Worm (Caenorhabditis elegans) whole organism, mixed stage, embryonic: ENCODE data around the gene fbxc-25.

Source experiments
- M03D4.4 ChIP-seq: sonication (generic microtip); optimal IDR thresholded peaks from 2 replicates; lab custom pipeline; 2017; ENCODE audit warnings: mild to moderate bottlenecking, missing genetic modification characterization, missing compliant biosample characterization
- bed-3 ChIP-seq: fragments of 200-800 bp; sonication (Bioruptor generic); optimal IDR thresholded peaks from 3 replicates; lab custom pipeline; 2018; ENCODE audit warnings: mild to moderate bottlenecking, missing genetic modification characterization, moderate library complexity, missing compliant biosample characterization
- blmp-1 ChIP-seq: fragments of 150-350 bp; optimal IDR thresholded peaks from 2 replicates; lab custom pipeline; 2014; ENCODE audit warnings: missing biosample characterization, missing genetic modification characterization
- ceh-39 ChIP-seq: fragments of 150-350 bp; optimal IDR thresholded peaks from 2 replicates; lab custom pipeline; 2014; ENCODE audit warnings: missing biosample characterization, missing genetic modification characterization
- ceh-43 ChIP-seq: fragments of 200-800 bp; sonication (Bioruptor generic); optimal IDR thresholded peaks from 2 replicates; lab custom pipeline; 2018; ENCODE audit warnings: mild to moderate bottlenecking, missing genetic modification characterization, moderate library complexity, missing compliant biosample characterization
- ceh-83 ChIP-seq: fragments of 200-800 bp; sonication (Bioruptor generic); optimal IDR thresholded peaks from 2 replicates; lab custom pipeline; 2018; ENCODE audit warnings: mild to moderate bottlenecking, missing genetic modification characterization, missing compliant biosample characterization
- ces-1 ChIP-seq: fragments of 150-350 bp; optimal IDR thresholded peaks from 2 replicates; lab custom pipeline; 2014; ENCODE audit warnings: missing biosample characterization, missing genetic modification reagents, missing genetic modification characterization
- drap-1 ChIP-seq: fragments of 200-800 bp; sonication (Bioruptor generic); optimal IDR thresholded peaks from 3 replicates; lab custom pipeline; 2018; ENCODE audit warnings: mild to moderate bottlenecking, missing genetic modification characterization, missing compliant biosample characterization
- elt-1 ChIP-seq: sonication (generic microtip); optimal IDR thresholded peaks from 2 replicates; lab custom pipeline; 2017; ENCODE audit warnings: missing genetic modification characterization, mild to moderate bottlenecking, missing compliant biosample characterization, antibody characterized with exemption, moderate library complexity, borderline replicate concordance; ENCODE audit not compliant: insufficient read depth
- elt-3 ChIP-seq: fragments of 150-350 bp; optimal IDR thresholded peaks from 2 replicates; lab custom pipeline; 2014; ENCODE audit warnings: missing biosample characterization, missing genetic modification characterization
- flh-1 ChIP-seq: fragments of 200-800 bp; sonication (Bioruptor generic); optimal IDR thresholded peaks from 2 replicates; lab custom pipeline; 2018; ENCODE audit warnings: mild to moderate bottlenecking, missing genetic modification characterization, moderate library complexity, missing compliant biosample characterization
- ham-2 ChIP-seq: fragments of 200-800 bp; sonication (Bioruptor generic); optimal IDR thresholded peaks from 2 replicates; lab custom pipeline; 2018; ENCODE audit warnings: mild to moderate bottlenecking, missing genetic modification characterization, missing compliant biosample characterization
- hlh-1 ChIP-seq: fragments of 150-350 bp; optimal IDR thresholded peaks from 2 replicates; lab custom pipeline; 2014; ENCODE audit warnings: missing biosample characterization, missing genetic modification reagents, missing genetic modification characterization
- lin-13 ChIP-seq: fragments of 150-350 bp; optimal IDR thresholded peaks from 2 replicates; lab custom pipeline; 2014; ENCODE audit warnings: missing biosample characterization, missing genetic modification characterization
- lsy-2 ChIP-seq: fragments of 150-350 bp; optimal IDR thresholded peaks from 2 replicates; lab custom pipeline; 2014; ENCODE audit warnings: missing biosample characterization, missing genetic modification characterization
- mab-5 ChIP-seq: fragments of 150-350 bp; optimal IDR thresholded peaks from 2 replicates; lab custom pipeline; 2014; ENCODE audit warnings: missing biosample characterization, missing genetic modification characterization
- mep-1 ChIP-seq: fragments of 150-350 bp; optimal IDR thresholded peaks from 2 replicates; lab custom pipeline; 2017; ENCODE audit warnings: missing biosample characterization, missing genetic modification reagents, missing genetic modification characterization, inconsistent platforms
- mls-2 ChIP-seq: sonication (generic microtip); optimal IDR thresholded peaks from 2 replicates; lab custom pipeline; 2016; ENCODE audit warnings: mild to moderate bottlenecking, missing genetic modification characterization, moderate library complexity, missing compliant biosample characterization
- nhr-12 ChIP-seq: fragments of 150-350 bp; optimal IDR thresholded peaks from 2 replicates; lab custom pipeline; 2014; ENCODE audit warnings: missing biosample characterization, missing genetic modification characterization
- nhr-2 ChIP-seq: fragments of 150-350 bp; optimal IDR thresholded peaks from 2 replicates; lab custom pipeline; 2014; ENCODE audit warnings: missing biosample characterization, missing genetic modification characterization
- nhr-237 ChIP-seq: fragments of 150-350 bp; optimal IDR thresholded peaks from 2 replicates; lab custom pipeline; 2014; ENCODE audit warnings: missing biosample characterization, missing genetic modification characterization
- nhr-28 ChIP-seq: fragments of 150-350 bp; optimal IDR thresholded peaks from 2 replicates; lab custom pipeline; 2014; ENCODE audit warnings: missing biosample characterization, missing genetic modification characterization
- nhr-76 ChIP-seq: sonication (generic microtip); optimal IDR thresholded peaks from 2 replicates; lab custom pipeline; 2017; ENCODE audit warnings: missing biosample characterization, missing genetic modification characterization
- pha-4 ChIP-seq: fragments of 150-350 bp; optimal IDR thresholded peaks from 2 replicates; lab custom pipeline; 2018; ENCODE audit warnings: missing biosample characterization, missing genetic modification reagents, missing genetic modification characterization
- sem-2 ChIP-seq: fragments of 200-800 bp; sonication (Bioruptor generic); optimal IDR thresholded peaks from 2 replicates; lab custom pipeline; 2018; ENCODE audit warnings: mild to moderate bottlenecking, missing genetic modification characterization, missing compliant biosample characterization
- snpc-4 ChIP-seq: fragments of 150-350 bp; optimal IDR thresholded peaks from 2 replicates; lab custom pipeline; 2014; ENCODE audit warnings: missing biosample characterization, missing genetic modification characterization
- sptf-1 ChIP-seq: sonication (generic microtip); optimal IDR thresholded peaks from 2 replicates; lab custom pipeline; 2017; ENCODE audit warnings: mild to moderate bottlenecking, missing genetic modification characterization, moderate library complexity, missing compliant biosample characterization
- tbx-8 ChIP-seq: fragments of 200-800 bp; sonication (Bioruptor generic); optimal IDR thresholded peaks from 2 replicates; lab custom pipeline; 2018; ENCODE audit warnings: mild to moderate bottlenecking, missing genetic modification characterization, moderate library complexity, missing compliant biosample characterization
- unc-39 ChIP-seq: fragments of 150-350 bp; optimal IDR thresholded peaks from 2 replicates; lab custom pipeline; 2014; ENCODE audit warnings: missing biosample characterization, missing genetic modification characterization
- unc-62 ChIP-seq: fragments of 150-350 bp; optimal IDR thresholded peaks from 2 replicates; lab custom pipeline; 2014; ENCODE audit warnings: missing biosample characterization, missing genetic modification reagents, missing genetic modification characterization
- zip-8 ChIP-seq: fragments of 150-350 bp; optimal IDR thresholded peaks from 2 replicates; lab custom pipeline; 2014; ENCODE audit warnings: missing biosample characterization, missing genetic modification characterization
- ztf-11 ChIP-seq: fragments of 150-350 bp; optimal IDR thresholded peaks from 2 replicates; lab custom pipeline; 2014; ENCODE audit warnings: missing biosample characterization, missing genetic modification characterization

The fbxc-25 gene

DNA sequence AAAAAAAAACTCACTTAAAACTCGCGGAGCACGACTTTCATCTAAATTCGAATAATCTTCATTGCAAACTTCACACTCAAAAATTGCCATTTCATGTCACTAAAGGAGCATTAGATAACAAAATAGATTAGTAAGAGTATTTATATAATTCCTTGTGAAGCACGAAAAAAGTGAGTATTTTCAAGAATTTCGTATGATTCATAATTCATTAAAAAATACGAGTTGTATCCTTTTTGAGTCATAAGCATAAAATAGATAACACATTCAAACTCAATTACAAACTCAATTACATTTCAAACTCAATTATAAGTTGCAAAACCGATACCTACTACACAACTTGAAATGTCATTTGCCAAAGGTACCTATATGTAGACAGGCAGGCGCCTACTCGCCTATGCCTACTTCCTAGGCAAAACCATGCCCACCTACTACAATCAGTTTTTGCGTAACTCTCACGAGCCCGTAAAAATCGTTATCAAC lies 32.9 kb upstream of the fbxc-25 start, which contains the start of the genes ZK1240.8 and ZK1240.1:
TSS of gene ZK1240.8 (minus strand) at position 101 of the 480 bp plus-strand sequence.
TSS of gene ZK1240.1 (plus strand) at position 430 of the 480 bp plus-strand sequence.
- no peak for TF ChIP-seq sem-2 (GFP tag; lab: Kevin White, UChicago)
- TF ChIP-seq bed-3 = no peak
- TF ChIP-seq ztf-11 = no peak
- TF ChIP-seq nhr-2 = no peak
- TF ChIP-seq mab-5 (tag; lab: Kevin White, UChicago) = no peak
- no peak for TF ChIP-seq M03D4.4 (tag; lab: Kevin White, UChicago)
- no peak for TF ChIP-seq zip-8
- no peak for TF ChIP-seq flh-1 (GFP tag; lab: Kevin White, UChicago)
- TF ChIP-seq ces-1 = no peak
- TF ChIP-seq sptf-1 (tag; lab: Kevin White, UChicago) = no peak
- no peak for TF ChIP-seq ceh-39 (tag; lab: Kevin White, UChicago)
- no peak for TF ChIP-seq ceh-83 (GFP tag; lab: Kevin White, UChicago)
- no peak for TF ChIP-seq ceh-43
- TF ChIP-seq elt-3 (tag; lab: Kevin White, UChicago) = no peak
- no peak for TF ChIP-seq unc-39 (tag; lab: Kevin White, UChicago)
- TF ChIP-seq pha-4 = no peak
- TF ChIP-seq lin-13 = no peak
- TF ChIP-seq nhr-28 (tag; lab: Kevin White, UChicago) = no peak
- TF ChIP-seq mls-2 (tag; lab: Kevin White, UChicago) = no peak

ce11 chrII:2324956-2325355 lies 28.9 kb upstream of the fbxc-25 start, which contains the start of gene ZK1240.11:
Gene ZK1240.11 (plus strand): TSS chrII:2325256.
- no peak for TF ChIP-seq unc-39 (tag; lab: Kevin White, UChicago)
- TF ChIP-seq mep-1 (tag; lab: Kevin White, UChicago) = no peak
- TF ChIP-seq pha-4 = no peak
- TF ChIP-seq ham-2 (GFP tag; lab: Kevin White, UChicago) = no peak
- TF ChIP-seq hlh-1 (tag; lab: Kevin White, UChicago) = no peak
- TF ChIP-seq zip-8 = no peak
- TF ChIP-seq nhr-28 (tag; lab: Kevin White, UChicago) = no peak
- no peak for TF ChIP-seq sem-2 (GFP tag; lab: Kevin White, UChicago)
- no peak for TF ChIP-seq nhr-12 (tag; lab: Kevin White, UChicago)

ce11 chrII:2322857-2323518 lies 26.9 kb upstream of the fbxc-25 start, which contains the start of the genes ZK1240.6 and ZK1240.2:
Gene ZK1240.6 (minus strand): TSS chrII:2322907.
Gene ZK1240.2 (plus strand): TSS chrII:2323376.
- TF ChIP-seq mab-5 (tag; lab: Kevin White, UChicago) (no peak), drap-1 (no peak), nhr-76 (tag; lab: Kevin White, UChicago) (no peak)

DNA sequence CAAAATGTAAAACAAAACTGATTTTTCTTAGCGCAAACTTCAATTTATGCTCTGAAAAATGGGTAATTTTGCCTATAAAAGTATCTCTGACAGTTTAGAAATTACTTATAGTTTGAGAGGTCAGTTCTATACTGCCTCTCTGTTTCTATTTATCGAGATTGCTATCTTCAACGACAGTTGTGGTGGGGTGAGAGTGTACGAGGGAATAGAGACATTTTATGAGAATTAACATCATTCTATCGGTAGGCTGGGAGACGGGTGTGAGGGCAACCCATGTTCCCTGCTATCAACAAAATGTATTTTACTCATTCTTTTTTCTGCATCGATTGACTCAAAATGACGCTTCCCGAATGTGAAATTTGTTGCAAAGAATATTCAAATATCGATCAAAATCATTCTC lies 24.0 kb upstream of the fbxc-25 start, which contains the start of gene ZK1240.3:
TSS of gene ZK1240.3 (plus strand) at position 238 of the 400 bp plus-strand sequence.
- no peak for TF ChIP-seq nhr-28 (tag; lab: Kevin White, UChicago)
- no peak for TF ChIP-seq sptf-1 (tag; lab: Kevin White, UChicago)
- no peak for TF ChIP-seq sem-2 (GFP tag; lab: Kevin White, UChicago)
- no peak for TF ChIP-seq snpc-4
- no peak for TF ChIP-seq nhr-76 (tag; lab: Kevin White, UChicago)
- TF ChIP-seq ceh-39 (tag; lab: Kevin White, UChicago) = no peak
- no peak for TF ChIP-seq tbx-8 (GFP tag; lab: Kevin White, UChicago)
- no peak for TF ChIP-seq ceh-83 (GFP tag; lab: Kevin White, UChicago)
- no peak for TF ChIP-seq ces-1
- TF ChIP-seq lsy-2 (tag; lab: Kevin White, UChicago) = no peak
- TF ChIP-seq nhr-2 = no peak
- no peak for TF ChIP-seq unc-62 (GFP tag; lab: Kevin White, UChicago)
- TF ChIP-seq bed-3 = no peak
- TF ChIP-seq nhr-237 (tag; lab: Kevin White, UChicago) = no peak
- no peak for TF ChIP-seq hlh-1 (tag; lab: Kevin White, UChicago)
- TF ChIP-seq elt-1 (tag; lab: Kevin White, UChicago) = no peak
- TF ChIP-seq blmp-1 (tag; lab: Kevin White, UChicago) = no peak
- no peak for TF ChIP-seq zip-8
- TF ChIP-seq flh-1 (GFP tag; lab: Kevin White, UChicago) = no peak
- no peak for TF ChIP-seq nhr-12 (tag; lab: Kevin White, UChicago)
